Worm (Caenorhabditis elegans) whole organism, young adult: ENCODE measurements around the gene mlc-4.

Source experiments
- B0336.3 ChIP-seq: fragments of 200-800 bp; sonication (Bioruptor generic); IDR thresholded peaks from 2 replicates; pipeline ENCODE4 v1.3.6; 2022; ENCODE audit warnings: missing genetic modification characterization, missing compliant biosample characterization
- C06A6.2 ChIP-seq: fragments of 200-800 bp; sonication (Bioruptor generic); conservative IDR thresholded peaks from 2 replicates; pipeline ENCODE4 v1.3.6; 2022; ENCODE audit warnings: missing genetic modification characterization, missing compliant biosample characterization
- F22D6.2 ChIP-seq: sonication (generic microtip); optimal IDR thresholded peaks from 2 replicates; lab custom pipeline; 2016; ENCODE audit warnings: mild to moderate bottlenecking, missing genetic modification characterization, missing compliant biosample characterization
- F49E8.2 ChIP-seq: sonication (generic microtip); optimal IDR thresholded peaks from 3 replicates; lab custom pipeline; 2017; ENCODE audit warnings: missing genetic modification characterization, mild to moderate bottlenecking, missing compliant biosample characterization, antibody characterized with exemption, moderate library complexity; ENCODE audit not compliant: insufficient read depth
- F55B11.4 ChIP-seq: sonication (generic microtip); optimal IDR thresholded peaks from 2 replicates; lab custom pipeline; 2016; ENCODE audit warnings: missing compliant biosample characterization, missing genetic modification characterization, borderline replicate concordance; ENCODE audit not compliant: insufficient read depth
- K11D2.4 ChIP-seq: fragments of 200-800 bp; sonication (Bioruptor generic); IDR thresholded peaks from 2 replicates; pipeline ENCODE4 v1.3.6; 2022; ENCODE audit warnings: missing genetic modification reagents, missing genetic modification characterization, missing compliant biosample characterization
- Y53F4B.3 ChIP-seq: fragments of 200-800 bp; sonication (Bioruptor generic); IDR thresholded peaks from 2 replicates; pipeline ENCODE4 v1.3.6; 2022; ENCODE audit warnings: missing genetic modification reagents, missing genetic modification characterization, missing compliant biosample characterization
- Y79H2A.3 ChIP-seq: fragments of 200-800 bp; sonication (Bioruptor generic); conservative IDR thresholded peaks from 2 replicates; pipeline ENCODE4 v1.3.6; 2022; ENCODE audit warnings: missing genetic modification reagents, missing genetic modification characterization, missing compliant biosample characterization
- akir-1 ChIP-seq: fragments of 200-800 bp; sonication (Bioruptor generic); optimal IDR thresholded peaks from 2 replicates; lab custom pipeline; 2018; ENCODE audit warnings: mild to moderate bottlenecking, missing genetic modification characterization, moderate library complexity, missing compliant biosample characterization
- aptf-3 ChIP-seq: fragments of 200-800 bp; sonication (Bioruptor generic); IDR thresholded peaks from 2 replicates; pipeline ENCODE4 v1.3.6; 2022; ENCODE audit warnings: missing genetic modification characterization, missing compliant biosample characterization
- atf-7 ChIP-seq: sonication (generic microtip); optimal IDR thresholded peaks from 2 replicates; lab custom pipeline; 2017; ENCODE audit warnings: mild to moderate bottlenecking, missing genetic modification characterization, missing compliant biosample characterization
- athp-1 ChIP-seq: sonication (generic microtip); optimal IDR thresholded peaks from 2 replicates; lab custom pipeline; 2017; ENCODE audit warnings: mild to moderate bottlenecking, missing genetic modification characterization, missing compliant biosample characterization
- attf-5 ChIP-seq: fragments of 200-800 bp; sonication (Bioruptor generic); optimal IDR thresholded peaks from 2 replicates; lab custom pipeline; 2018; ENCODE audit warnings: mild to moderate bottlenecking, missing genetic modification characterization, missing compliant biosample characterization
- attf-6 ChIP-seq: fragments of 200-800 bp; sonication (Bioruptor generic); IDR thresholded peaks from 2 replicates; pipeline ENCODE4 v1.3.6; 2022; ENCODE audit warnings: missing genetic modification reagents, missing genetic modification characterization, missing compliant biosample characterization
- cebp-2 ChIP-seq: fragments of 200-800 bp; sonication (Bioruptor generic); IDR thresholded peaks from 2 replicates; pipeline ENCODE4 v1.3.6; 2022; ENCODE audit warnings: missing genetic modification characterization, missing compliant biosample characterization
- ceh-27 ChIP-seq: fragments of 200-800 bp; sonication (Bioruptor generic); optimal IDR thresholded peaks from 2 replicates; lab custom pipeline; 2018; ENCODE audit warnings: mild to moderate bottlenecking, missing genetic modification characterization, moderate library complexity, missing compliant biosample characterization
- ceh-40 ChIP-seq: fragments of 200-800 bp; sonication (Bioruptor generic); IDR thresholded peaks from 2 replicates; pipeline ENCODE4 v1.3.6; 2022; ENCODE audit warnings: missing genetic modification characterization, missing compliant biosample characterization
- ceh-58 ChIP-seq: fragments of 200-800 bp; sonication (Bioruptor generic); IDR thresholded peaks from 2 replicates; pipeline ENCODE4 v1.3.6; 2022; ENCODE audit warnings: missing genetic modification characterization, missing compliant biosample characterization
- ceh-79 ChIP-seq: sonication (generic microtip); optimal IDR thresholded peaks from 2 replicates; lab custom pipeline; 2017; ENCODE audit warnings: mild to moderate bottlenecking, missing genetic modification characterization, missing compliant biosample characterization
- dpl-1 ChIP-seq: fragments of 150-350 bp; optimal IDR thresholded peaks from 2 replicates; lab custom pipeline; 2014; ENCODE audit warnings: missing biosample characterization, missing genetic modification reagents, missing genetic modification characterization
- him-1 ChIP-seq: sonication (generic microtip); optimal IDR thresholded peaks from 2 replicates; lab custom pipeline; 2016; ENCODE audit warnings: missing genotype, missing genetic modification reagents, missing genetic modification characterization, missing compliant biosample characterization
- hmg-20 ChIP-seq: fragments of 200-800 bp; sonication (Bioruptor generic); IDR thresholded peaks from 2 replicates; pipeline ENCODE4 v1.3.6; 2022; ENCODE audit warnings: missing genetic modification reagents, missing genetic modification characterization, missing compliant biosample characterization
- hrde-1 ChIP-seq: sonication (generic microtip); optimal IDR thresholded peaks from 2 replicates; lab custom pipeline; 2016; ENCODE audit warnings: missing genetic modification characterization, mild to moderate bottlenecking, missing compliant biosample characterization, moderate library complexity, missing genotype, missing genetic modification reagents, borderline replicate concordance
- let-607 ChIP-seq, 2 experiments: fragments of 200-800 bp in 1 of 2; sonication (Bioruptor generic) in 1 of 2; sonication (generic microtip) in 1 of 2; optimal IDR thresholded peaks; 2 replicates each; lab custom pipeline; 2016 to 2018; ENCODE audit warnings: mild to moderate bottlenecking in 2 of 2, missing compliant biosample characterization in 2 of 2, missing genetic modification characterization in 2 of 2, moderate library complexity in 2 of 2, missing genotype in 1 of 2
- lin-35 ChIP-seq, 3 experiments: fragments of 150-350 bp in 2 of 3; sonication (generic microtip) in 1 of 3; optimal IDR thresholded peaks; 2 replicates each; lab custom pipeline; 2014 to 2018; ENCODE audit warnings: missing biosample characterization in 3 of 3, missing genetic modification characterization in 3 of 3, missing genetic modification reagents in 3 of 3
- lin-54 ChIP-seq: fragments of 200-800 bp; sonication (Bioruptor generic); optimal IDR thresholded peaks from 2 replicates; lab custom pipeline; 2018; ENCODE audit warnings: mild to moderate bottlenecking, missing genetic modification characterization, missing compliant biosample characterization
- madf-3 ChIP-seq: fragments of 200-800 bp; sonication (Bioruptor generic); IDR thresholded peaks from 2 replicates; pipeline ENCODE4 v1.3.6; 2022; ENCODE audit warnings: missing genetic modification reagents, missing genetic modification characterization, missing compliant biosample characterization
- madf-8 ChIP-seq: fragments of 200-800 bp; sonication (Bioruptor generic); conservative IDR thresholded peaks from 2 replicates; pipeline ENCODE4 v1.3.6; 2022; ENCODE audit warnings: missing genetic modification reagents, missing genetic modification characterization, missing compliant biosample characterization
- mxl-1 ChIP-seq: sonication (generic microtip); optimal IDR thresholded peaks from 2 replicates; lab custom pipeline; 2016; ENCODE audit warnings: missing genetic modification characterization, missing compliant biosample characterization
- nfya-1 ChIP-seq: sonication (generic microtip); optimal IDR thresholded peaks from 2 replicates; lab custom pipeline; 2017; ENCODE audit warnings: antibody characterized with exemption, missing compliant biosample characterization, missing genetic modification characterization, borderline replicate concordance; ENCODE audit not compliant: insufficient read depth
- nfya-2 ChIP-seq: fragments of 200-800 bp; sonication (Bioruptor generic); IDR thresholded peaks from 2 replicates; pipeline ENCODE4 v1.3.6; 2022; ENCODE audit warnings: missing genetic modification reagents, missing genetic modification characterization, missing compliant biosample characterization
- nhr-120 ChIP-seq: fragments of 200-800 bp; sonication (Bioruptor generic); IDR thresholded peaks from 2 replicates; pipeline ENCODE4 v1.3.6; 2022; ENCODE audit warnings: missing genetic modification characterization, missing compliant biosample characterization
- nhr-80 ChIP-seq: sonication (generic microtip); optimal IDR thresholded peaks from 2 replicates; lab custom pipeline; 2016; ENCODE audit warnings: missing genetic modification characterization, missing compliant biosample characterization
- nhr-90 ChIP-seq: sonication (generic microtip); optimal IDR thresholded peaks from 2 replicates; lab custom pipeline; 2016; ENCODE audit warnings: missing genotype, mild to moderate bottlenecking, missing genetic modification characterization, missing compliant biosample characterization
- rec-8 ChIP-seq, 2 experiments: sonication (generic microtip); optimal IDR thresholded peaks; 2 replicates each; lab custom pipeline; 2016; ENCODE audit warnings: mild to moderate bottlenecking in 2 of 2, missing genetic modification characterization in 2 of 2, missing genetic modification reagents in 2 of 2, missing genotype in 2 of 2, missing biosample characterization in 1 of 2, missing compliant biosample characterization in 1 of 2, moderate library complexity in 1 of 2
- rpc-1 ChIP-seq, 2 experiments: fragments of 150-350 bp in 1 of 2; sonication (generic microtip) in 1 of 2; optimal IDR thresholded peaks; 2 replicates each; lab custom pipeline; 2014 to 2018; ENCODE audit warnings: missing biosample characterization in 1 of 2, missing genetic modification characterization in 1 of 2, missing genetic modification reagents in 1 of 2, missing genotype in 1 of 2
- sdz-38 ChIP-seq: sonication (generic microtip); optimal IDR thresholded peaks from 2 replicates; lab custom pipeline; 2016; ENCODE audit warnings: missing genotype, missing genetic modification characterization, missing compliant biosample characterization
- snpc-1.1 ChIP-seq: sonication (generic microtip); optimal IDR thresholded peaks from 2 replicates; lab custom pipeline; 2017; ENCODE audit warnings: missing genetic modification characterization, mild to moderate bottlenecking, missing compliant biosample characterization, antibody characterized with exemption, moderate library complexity, missing genotype, missing genetic modification reagents; ENCODE audit not compliant: insufficient read depth
- somi-1 ChIP-seq: fragments of 200-800 bp; sonication (Bioruptor generic); optimal IDR thresholded peaks from 2 replicates; lab custom pipeline; 2018; ENCODE audit warnings: mild to moderate bottlenecking, missing genetic modification characterization, missing compliant biosample characterization
- unc-62 ChIP-seq: fragments of 150-350 bp; optimal IDR thresholded peaks from 2 replicates; lab custom pipeline; 2014; ENCODE audit warnings: missing biosample characterization, missing genetic modification reagents, missing genetic modification characterization
- zim-3 ChIP-seq: sonication (generic microtip); optimal IDR thresholded peaks from 2 replicates; lab custom pipeline; 2017; ENCODE audit warnings: mild to moderate bottlenecking, missing genetic modification characterization, moderate library complexity, missing compliant biosample characterization
- ztf-25 ChIP-seq: fragments of 200-800 bp; sonication (Bioruptor generic); IDR thresholded peaks from 2 replicates; pipeline ENCODE4 v1.3.6; 2022; ENCODE audit warnings: missing genetic modification reagents, missing genetic modification characterization, missing compliant biosample characterization
- ztf-3 ChIP-seq: fragments of 200-800 bp; sonication (Bioruptor generic); optimal IDR thresholded peaks from 2 replicates; lab custom pipeline; 2018; ENCODE audit warnings: mild to moderate bottlenecking, missing genetic modification characterization, missing compliant biosample characterization

The mlc-4 gene

DNA sequence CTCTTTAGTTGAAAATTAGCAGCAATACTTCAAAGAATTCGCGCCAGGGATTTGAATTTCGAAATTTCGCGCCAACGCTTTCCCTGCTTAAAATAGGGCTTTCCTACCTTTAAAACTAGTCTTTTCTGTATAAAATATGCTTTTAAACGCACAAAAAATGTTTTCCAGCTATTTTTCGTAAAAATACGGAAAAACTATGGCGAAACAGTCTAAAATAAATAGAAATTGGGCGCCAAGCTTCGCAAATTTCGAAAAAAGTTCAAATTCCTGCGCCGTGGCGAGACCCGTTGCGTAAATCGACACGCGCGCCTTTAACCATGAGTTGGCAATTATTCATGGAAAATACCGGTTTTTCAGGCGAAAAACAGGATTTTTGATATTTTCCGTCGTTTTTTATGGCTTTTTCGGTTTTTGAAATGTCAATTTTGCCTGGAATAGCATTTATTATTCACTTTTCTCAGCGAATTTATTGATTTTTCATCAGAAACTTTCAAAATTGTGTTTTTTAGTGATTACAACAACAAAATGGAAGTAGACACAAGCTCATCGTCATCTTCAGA, 10.8 kb upstream of the mlc-4 start, which contains the start of the genes npp-9 and F59A2.5 (continued):
- TF ChIP-seq nfya-1 (tag; lab: Kevin White, UChicago) (no peak), madf-3 (no peak), nfya-2 (no peak), athp-1 (tag; lab: Kevin White, UChicago) (no peak), hrde-1 (no peak), rpc-1 (optimal IDR thresholded peaks at IDR 0.05; lab: Kevin White, UChicago) (no peak), rpc-1 (tag; optimal IDR thresholded peaks at IDR 0.05; lab: Kevin White, UChicago) (no peak), B0336.3 (GFP tag; lab: Robert Waterston, UW) (peak; percentile 21; the same call in 1 of the 2 replicates), let-607 (tag; optimal IDR thresholded peaks at IDR 0.05; lab: Kevin White, UChicago) (peak in 1 of 2 experiments; percentile 84), ceh-40 (GFP tag; lab: Robert Waterston, UW) (no peak), snpc-1.1 (tag; lab: Kevin White, UChicago) (peak; percentile 25), zim-3 (tag; lab: Kevin White, UChicago) (no peak), hmg-20 (GFP tag; lab: Robert Waterston, UW) (no peak), aptf-3 (GFP tag; lab: Robert Waterston, UW) (no peak), nhr-90 (tag; lab: Kevin White, UChicago) (no peak), C06A6.2 (GFP tag; lab: Robert Waterston, UW) (no peak), F55B11.4 (tag; lab: Kevin White, UChicago) (no peak), attf-6 (GFP tag; lab: Robert Waterston, UW) (no peak), unc-62 (no peak), Y79H2A.3 (GFP tag; lab: Robert Waterston, UW) (no peak), ceh-79 (tag; lab: Kevin White, UChicago) (no peak), attf-5 (GFP tag; lab: Kevin White, UChicago) (no peak), sdz-38 (tag; lab: Kevin White, UChicago) (no peak), madf-8 (GFP tag; lab: Robert Waterston, UW) (peak; percentile 81), lin-54 (peak; percentile 80), lin-35 (GFP tag; optimal IDR thresholded peaks at IDR 0.05; lab: Kevin White, UChicago) (peak in 2 of 3 experiments; percentile 43 to 69), atf-7 (no peak), ceh-58 (GFP tag; lab: Robert Waterston, UW) (no peak), somi-1 (GFP tag; lab: Kevin White, UChicago) (no peak), akir-1 (GFP tag; lab: Kevin White, UChicago) (no peak), F22D6.2 (tag; lab: Kevin White, UChicago) (no peak), K11D2.4 (GFP tag; lab: Robert Waterston, UW) (no peak), nhr-120 (no peak), F49E8.2 (tag; lab: Kevin White, UChicago) (peak; percentile 55), ceh-27 (GFP tag; lab: Kevin White, UChicago) (no peak), cebp-2 (GFP tag; lab: Robert Waterston, UW) (no peak), nhr-80 (tag; lab: Kevin White, UChicago) (no peak), dpl-1 (GFP tag; lab: Kevin White, UChicago) (peak; percentile 83), ztf-25 (GFP tag; lab: Robert Waterston, UW) (no peak), mxl-1 (tag; lab: Kevin White, UChicago) (no peak), ztf-3 (GFP tag; lab: Kevin White, UChicago) (no peak), rec-8 (tag; optimal IDR thresholded peaks at IDR 0.05; lab: Kevin White, UChicago) (no peak), him-1 (no peak), Y53F4B.3 (GFP tag; lab: Robert Waterston, UW) (no peak)
